ENCODE assay signal across 4 fruit fly cellular contexts in genomic region chr2L:18805637-18806403, dm6.
TF ChIP-seq lines count a peak whose summit lies in the region.

No protein-coding gene starts in this region.

- TF ChIP-seq CTCF in whole organism, embryonic (GFP tag; optimal IDR thresholded peaks at IDR 0.05; lab: Kevin White, UChicago), result no peak

TF ChIP-seq in whole organism, embryonic, 481 proteins besides CTCF, POLR2A, EP300 and RAD21 (continues in another document):
- TF ChIP-seq CG3163 (GFP tag; optimal IDR thresholded peaks at IDR 0.05; lab: Kevin White, UChicago), result no peak
- no peak for TF ChIP-seq CG12744 (GFP tag; optimal IDR thresholded peaks at IDR 0.05; lab: Kevin White, UChicago)
- TF ChIP-seq CG10267 (tag; optimal IDR thresholded peaks at IDR 0.05; lab: Kevin White, UChicago), result peak; percentile 9
- peak in 1 of 2 experiments; percentile 14 for TF ChIP-seq chif (GFP tag; optimal IDR thresholded peaks at IDR 0.05; lab: Kevin White, UChicago)
- TF ChIP-seq ham (GFP tag; IDR thresholded peaks at IDR 0.05; lab: Robert Waterston, UW), result 0 out of 2 replicates have a peak, but pooled peaks have one; percentile 5
- TF ChIP-seq CG17568 (GFP tag; optimal IDR thresholded peaks at IDR 0.05; lab: Kevin White, UChicago), result no peak
- no peak for TF ChIP-seq D (optimal IDR thresholded peaks at IDR 0.05; lab: Kevin White, UChicago)
- peak; percentile 18 for TF ChIP-seq D (GFP tag; optimal IDR thresholded peaks at IDR 0.05; lab: Kevin White, UChicago)
- TF ChIP-seq CG13775 (GFP tag; optimal IDR thresholded peaks at IDR 0.05; lab: Kevin White, UChicago), result no peak
- TF ChIP-seq CG6254 (GFP tag; optimal IDR thresholded peaks at IDR 0.05; lab: Kevin White, UChicago), result peak; percentile 1
- no peak for TF ChIP-seq ems (GFP tag; optimal IDR thresholded peaks at IDR 0.05; lab: Kevin White, UChicago)
- TF ChIP-seq CG11504 (tag; optimal IDR thresholded peaks at IDR 0.05; lab: Kevin White, UChicago), result peak; percentile 2
- TF ChIP-seq bsh (GFP tag; optimal IDR thresholded peaks at IDR 0.05; lab: Kevin White, UChicago), result peak in 1 of 2 experiments; percentile 22
- TF ChIP-seq Gug (GFP tag; IDR thresholded peaks at IDR 0.05; lab: Robert Waterston, UW), result 0 out of 4 replicates have a peak, but pooled peaks have one; percentile 27
- TF ChIP-seq dysf (GFP tag; IDR thresholded peaks at IDR 0.05; lab: Robert Waterston, UW), result no peak
- TF ChIP-seq unpg (GFP tag; optimal IDR thresholded peaks at IDR 0.05; lab: Kevin White, UChicago), result peak; percentile 8
- TF ChIP-seq Jarid2 (GFP tag; optimal IDR thresholded peaks at IDR 0.05; lab: Kevin White, UChicago), result peak; percentile 13
- peak; percentile 28 for TF ChIP-seq phol (tag; optimal IDR thresholded peaks at IDR 0.05; lab: Kevin White, UChicago)
- no peak for TF ChIP-seq Oaz (GFP tag; IDR thresholded peaks at IDR 0.05; lab: Robert Waterston, UW)
- TF ChIP-seq NC2β (GFP tag; optimal IDR thresholded peaks at IDR 0.05; lab: Kevin White, UChicago), result no peak
- no peak for TF ChIP-seq CG1792 (GFP tag; optimal IDR thresholded peaks at IDR 0.05; lab: Kevin White, UChicago)
- 0 out of 2 replicates have a peak, but pooled peaks have one; percentile 16 for TF ChIP-seq CG6689 (GFP tag; IDR thresholded peaks at IDR 0.05; lab: Robert Waterston, UW)

TF ChIP-seq in whole organism, prepupa, 60 proteins besides CTCF, POLR2A, EP300 and RAD21 (continues in another document):
- no peak for TF ChIP-seq CG15336 (GFP tag; IDR thresholded peaks at IDR 0.05; lab: Robert Waterston, UW)
- no peak for TF ChIP-seq CG8119 (GFP tag; IDR thresholded peaks at IDR 0.05; lab: Robert Waterston, UW)
- TF ChIP-seq Hr39 (GFP tag; optimal IDR thresholded peaks at IDR 0.05; lab: Kevin White, UChicago), result peak; percentile 56
- TF ChIP-seq Sox14 (GFP tag; optimal IDR thresholded peaks at IDR 0.05; lab: Kevin White, UChicago), result no peak
- TF ChIP-seq Smox (GFP tag; optimal IDR thresholded peaks at IDR 0.05; lab: Kevin White, UChicago), result peak; percentile 64
- no peak for TF ChIP-seq CG9139 (GFP tag; optimal IDR thresholded peaks at IDR 0.05; lab: Kevin White, UChicago)
- TF ChIP-seq fd59A (GFP tag; optimal IDR thresholded peaks at IDR 0.05; lab: Kevin White, UChicago), result no peak
- peak; percentile 81 for TF ChIP-seq svp (GFP tag; lab: Kevin White, UChicago)
- no peak for TF ChIP-seq salr (GFP tag; optimal IDR thresholded peaks at IDR 0.05; lab: Kevin White, UChicago)
- TF ChIP-seq fd85E (GFP tag; optimal IDR thresholded peaks at IDR 0.05; lab: Kevin White, UChicago), result no peak
- no peak for TF ChIP-seq Sox15 (GFP tag; optimal IDR thresholded peaks at IDR 0.05; lab: Kevin White, UChicago)
- no peak for TF ChIP-seq eg (GFP tag; IDR thresholded peaks at IDR 0.05; lab: Robert Waterston, UW)
- peak; percentile 15 for TF ChIP-seq spab (GFP tag; optimal IDR thresholded peaks at IDR 0.05; lab: Kevin White, UChicago)
- no peak for TF ChIP-seq CG6808 (GFP tag; optimal IDR thresholded peaks at IDR 0.05; lab: Kevin White, UChicago)
- TF ChIP-seq OdsH (GFP tag; optimal IDR thresholded peaks at IDR 0.05; lab: Kevin White, UChicago), result peak; percentile 20
- peak; percentile 66 for TF ChIP-seq Met (GFP tag; optimal IDR thresholded peaks at IDR 0.05; lab: Kevin White, UChicago)
- TF ChIP-seq achi (GFP tag; optimal IDR thresholded peaks at IDR 0.05; lab: Kevin White, UChicago), result peak; percentile 25
- no peak for TF ChIP-seq CG7368 (GFP tag; optimal IDR thresholded peaks at IDR 0.05; lab: Kevin White, UChicago)
- TF ChIP-seq CG11902 (GFP tag; optimal IDR thresholded peaks at IDR 0.05; lab: Kevin White, UChicago), result no peak
- peak; percentile 58 for TF ChIP-seq CG3919 (GFP tag; optimal IDR thresholded peaks at IDR 0.05; lab: Kevin White, UChicago)
- peak; percentile 19 for TF ChIP-seq CG8632 (GFP tag; optimal IDR thresholded peaks at IDR 0.05; lab: Kevin White, UChicago)
- TF ChIP-seq CG11762 (GFP tag; optimal IDR thresholded peaks at IDR 0.05; lab: Kevin White, UChicago; ENCODE audit: insufficient read depth), result no peak
- peak; percentile 9 for TF ChIP-seq CG34406 (GFP tag; optimal IDR thresholded peaks at IDR 0.05; lab: Kevin White, UChicago)
- peak; percentile 11 for TF ChIP-seq acj6 (GFP tag; optimal IDR thresholded peaks at IDR 0.05; lab: Kevin White, UChicago)
- TF ChIP-seq CG10669 (GFP tag; optimal IDR thresholded peaks at IDR 0.05; lab: Kevin White, UChicago), result peak; percentile 43

TF ChIP-seq in whole organism, pupa, 21 proteins besides CTCF, POLR2A, EP300 and RAD21:
- TF ChIP-seq CG13204 (GFP tag; optimal IDR thresholded peaks at IDR 0.05; lab: Kevin White, UChicago), result no peak
- TF ChIP-seq Snoo (tag; optimal IDR thresholded peaks at IDR 0.05; lab: Kevin White, UChicago), result peak; percentile 19
- TF ChIP-seq CG8159 (tag; optimal IDR thresholded peaks at IDR 0.05; lab: Kevin White, UChicago), result peak; percentile 44
- no peak for TF ChIP-seq CG17806 (tag; optimal IDR thresholded peaks at IDR 0.05; lab: Kevin White, UChicago)
- TF ChIP-seq CG34367 (tag; optimal IDR thresholded peaks at IDR 0.05; lab: Kevin White, UChicago), result no peak
- TF ChIP-seq CG15710 (tag; optimal IDR thresholded peaks at IDR 0.05; lab: Kevin White, UChicago), result peak; percentile 31
- peak; percentile 10 for TF ChIP-seq CG9948 (tag; optimal IDR thresholded peaks at IDR 0.05; lab: Kevin White, UChicago)

TF ChIP-seq in whole organism, wandering third instar larva, 38 proteins besides CTCF, POLR2A, EP300 and RAD21:
- TF ChIP-seq Dif (GFP tag; optimal IDR thresholded peaks at IDR 0.05; lab: Kevin White, UChicago; ENCODE audit: partially characterized antibody) (no peak), dl (GFP tag; optimal IDR thresholded peaks at IDR 0.05; lab: Kevin White, UChicago; ENCODE audit: insufficient read depth in 1 of 2, partially characterized antibody in 2 of 2) (no peak), CrebA (GFP tag; optimal IDR thresholded peaks at IDR 0.05; lab: Kevin White, UChicago; ENCODE audit: borderline replicate concordance) (no peak), Dfd (GFP tag; optimal IDR thresholded peaks at IDR 0.05; lab: Kevin White, UChicago) (no peak), Sp1 (GFP tag; optimal IDR thresholded peaks at IDR 0.05; lab: Kevin White, UChicago) (peak; percentile 54), jim (GFP tag; optimal IDR thresholded peaks at IDR 0.05; lab: Kevin White, UChicago) (no peak), fru (GFP tag; optimal IDR thresholded peaks at IDR 0.05; lab: Kevin White, UChicago) (peak; percentile 59), Abd-B (GFP tag; optimal IDR thresholded peaks at IDR 0.05; lab: Kevin White, UChicago) (no peak), ey (GFP tag; optimal IDR thresholded peaks at IDR 0.05; lab: Kevin White, UChicago) (peak; percentile 54), N (GFP tag; optimal IDR thresholded peaks at IDR 0.05; lab: Kevin White, UChicago) (no peak), CG32264 (GFP tag; optimal IDR thresholded peaks at IDR 0.05; lab: Kevin White, UChicago) (no peak), Hnf4 (GFP tag; optimal IDR thresholded peaks at IDR 0.05; lab: Kevin White, UChicago) (peak; percentile 55), HLH106 (tag; optimal IDR thresholded peaks at IDR 0.05; lab: Kevin White, UChicago) (peak; percentile 61), sv (GFP tag; optimal IDR thresholded peaks at IDR 0.05; lab: Kevin White, UChicago) (no peak), dmrt93B (GFP tag; optimal IDR thresholded peaks at IDR 0.05; lab: Kevin White, UChicago) (peak; percentile 50), sage (GFP tag; optimal IDR thresholded peaks at IDR 0.05; lab: Kevin White, UChicago) (no peak), pan (optimal IDR thresholded peaks at IDR 0.05; lab: Kevin White, UChicago) (no peak), foxo (GFP tag; optimal IDR thresholded peaks at IDR 0.05; lab: Kevin White, UChicago) (peak in 1 of 2 experiments; percentile 68), Myc (optimal IDR thresholded peaks at IDR 0.05; lab: Kevin White, UChicago) (no peak), h (GFP tag; optimal IDR thresholded peaks at IDR 0.05; lab: Kevin White, UChicago) (peak; percentile 65), GATAd (GFP tag; optimal IDR thresholded peaks at IDR 0.05; lab: Kevin White, UChicago) (no peak), dsf (GFP tag; optimal IDR thresholded peaks at IDR 0.05; lab: Kevin White, UChicago; ENCODE audit: borderline replicate concordance) (no peak), br (GFP tag; optimal IDR thresholded peaks at IDR 0.05; lab: Kevin White, UChicago) (peak; percentile 36), usp (GFP tag; optimal IDR thresholded peaks at IDR 0.05; lab: Kevin White, UChicago) (no peak), OdsH (GFP tag; optimal IDR thresholded peaks at IDR 0.05; lab: Kevin White, UChicago) (peak; percentile 17), tai (GFP tag; optimal IDR thresholded peaks at IDR 0.05; lab: Kevin White, UChicago) (peak; percentile 32), Hr78 (GFP tag; optimal IDR thresholded peaks at IDR 0.05; lab: Kevin White, UChicago) (no peak), psq (GFP tag; optimal IDR thresholded peaks at IDR 0.05; lab: Kevin White, UChicago) (peak; percentile 38), Hr83 (GFP tag; optimal IDR thresholded peaks at IDR 0.05; lab: Kevin White, UChicago; ENCODE audit: poor library complexity, severe bottlenecking) (no peak), brk (GFP tag; optimal IDR thresholded peaks at IDR 0.05; lab: Kevin White, UChicago) (peak; percentile 16), Jra (GFP tag; optimal IDR thresholded peaks at IDR 0.05; lab: Kevin White, UChicago) (peak; percentile 8), rgr (GFP tag; optimal IDR thresholded peaks at IDR 0.05; lab: Kevin White, UChicago) (peak; percentile 50), woc (GFP tag; optimal IDR thresholded peaks at IDR 0.05; lab: Kevin White, UChicago) (peak; percentile 42), CG9705 (GFP tag; optimal IDR thresholded peaks at IDR 0.05; lab: Kevin White, UChicago) (no peak), lola (GFP tag; optimal IDR thresholded peaks at IDR 0.05; lab: Kevin White, UChicago) (no peak), Rel (GFP tag; optimal IDR thresholded peaks at IDR 0.05; lab: Kevin White, UChicago) (no peak), Rel (tag; optimal IDR thresholded peaks at IDR 0.05; lab: Kevin White, UChicago) (no peak), Vsx2 (GFP tag; optimal IDR thresholded peaks at IDR 0.05; lab: Kevin White, UChicago; ENCODE audit: partially characterized antibody) (no peak), Mio (GFP tag; optimal IDR thresholded peaks at IDR 0.05; lab: Kevin White, UChicago) (no peak)

Comparison
In these comparisons a context has a peak if more than half of its experiments do, and no peak if none do; other contexts are left out.
1. Of the 7 proteins assayed by ChIP-seq in both whole organism, embryonic and whole organism, prepupa: peak only in whole organism, embryonic: Gug; only in whole organism, prepupa: Hr39 and Sox102F; in both: none; in neither: 4.